Fruit fly (Drosophila melanogaster) whole organism, wandering third instar larva: Measurements from ENCODE around the gene Rint1.

Experiments
- Abd-B ChIP-seq: fragments of >200 bp; optimal IDR thresholded peaks from 2 replicates; lab custom pipeline; 2017; ENCODE audit warnings: missing biosample characterization, missing genetic modification characterization
- CG32264 ChIP-seq: fragments of 200-800 bp; sonication (Bioruptor generic); optimal IDR thresholded peaks from 2 replicates; lab custom pipeline; 2016; ENCODE audit warnings: missing biosample characterization, missing genetic modification characterization
- CG9705 ChIP-seq: fragments of 200-800 bp; sonication (Bioruptor generic); optimal IDR thresholded peaks from 2 replicates; lab custom pipeline; 2018; ENCODE audit warnings: missing biosample characterization, mild to moderate bottlenecking, missing genetic modification characterization
- CrebA ChIP-seq: fragments of 200-800 bp; sonication (Bioruptor generic); optimal IDR thresholded peaks from 2 replicates; lab custom pipeline; 2016; ENCODE audit warnings: missing biosample characterization, mild to moderate bottlenecking, missing genetic modification characterization, borderline replicate concordance
- Dfd ChIP-seq: fragments of >200 bp; optimal IDR thresholded peaks from 2 replicates; lab custom pipeline; 2017; ENCODE audit warnings: missing biosample characterization, missing genetic modification characterization
- Dif ChIP-seq: fragments of 200-275, 200-300 bp; sonication (Bioruptor generic); optimal IDR thresholded peaks from 2 replicates; lab custom pipeline; 2018; ENCODE audit warnings: missing biosample characterization, missing genetic modification characterization; ENCODE audit not compliant: partially characterized antibody
- GATAd ChIP-seq: sonication (Bioruptor generic); optimal IDR thresholded peaks from 2 replicates; lab custom pipeline; 2016; ENCODE audit warnings: missing biosample characterization, missing genetic modification characterization
- HLH106 ChIP-seq: fragments of 200-800 bp; optimal IDR thresholded peaks from 3 replicates; lab custom pipeline; 2019; ENCODE audit warnings: missing biosample characterization, mild to moderate bottlenecking, missing genetic modification characterization, moderate library complexity
- Hnf4 ChIP-seq: fragments of 200-800 bp; sonication (Bioruptor generic); optimal IDR thresholded peaks from 2 replicates; lab custom pipeline; 2016; ENCODE audit warnings: missing biosample characterization, mild to moderate bottlenecking, missing genetic modification characterization
- Hr78 ChIP-seq: fragments of >200 bp; optimal IDR thresholded peaks from 2 replicates; lab custom pipeline; 2017; ENCODE audit warnings: missing biosample characterization, missing genetic modification characterization
- Hr83 ChIP-seq: fragments of 200-300 bp; sonication (Bioruptor generic); optimal IDR thresholded peaks from 2 replicates; lab custom pipeline; 2016; ENCODE audit warnings: missing biosample characterization, mild to moderate bottlenecking, missing genetic modification characterization, moderate library complexity; ENCODE audit not compliant: poor library complexity, severe bottlenecking
- Jra ChIP-seq: sonication (Bioruptor generic); optimal IDR thresholded peaks from 2 replicates; lab custom pipeline; 2016; ENCODE audit warnings: missing biosample characterization, missing genetic modification characterization
- Mio ChIP-seq: sonication (Bioruptor generic); optimal IDR thresholded peaks from 2 replicates; lab custom pipeline; 2016; ENCODE audit warnings: missing biosample characterization, missing genetic modification characterization
- Myc ChIP-seq: fragments of >200 bp; optimal IDR thresholded peaks from 2 replicates; lab custom pipeline; 2017
- N ChIP-seq: fragments of >200 bp; optimal IDR thresholded peaks from 2 replicates; lab custom pipeline; 2018; ENCODE audit warnings: missing biosample characterization, missing external identifiers, missing genetic modification characterization
- OdsH ChIP-seq: fragments of 200-800 bp; sonication (Bioruptor generic); optimal IDR thresholded peaks from 2 replicates; lab custom pipeline; 2016; ENCODE audit warnings: missing biosample characterization, mild to moderate bottlenecking, missing genetic modification characterization
- Rel ChIP-seq, 2 experiments: fragments of 200-800 bp; sonication (Bioruptor generic) in 1 of 2; optimal IDR thresholded peaks; 2 replicates in 1 of 2; 3 replicates in 1 of 2; lab custom pipeline; 2016 to 2019; ENCODE audit warnings: mild to moderate bottlenecking in 2 of 2, missing biosample characterization in 2 of 2, missing genetic modification characterization in 2 of 2, moderate library complexity in 1 of 2
- Sp1 ChIP-seq: fragments of 200-800 bp; sonication (Bioruptor generic); optimal IDR thresholded peaks from 3 replicates; lab custom pipeline; 2019; ENCODE audit warnings: missing biosample characterization, mild to moderate bottlenecking, missing genetic modification characterization, moderate library complexity
- Vsx2 ChIP-seq: fragments of 200-300, 225-300 bp; sonication (Bioruptor generic); optimal IDR thresholded peaks from 2 replicates; lab custom pipeline; 2018; ENCODE audit warnings: missing biosample characterization, missing genetic modification characterization; ENCODE audit not compliant: partially characterized antibody
- br ChIP-seq: fragments of 200-800 bp; sonication (Bioruptor generic); optimal IDR thresholded peaks from 2 replicates; lab custom pipeline; 2016; ENCODE audit warnings: missing biosample characterization, missing genetic modification characterization
- brk ChIP-seq: fragments of 200-800 bp; sonication (Bioruptor generic); optimal IDR thresholded peaks from 2 replicates; lab custom pipeline; 2016; ENCODE audit warnings: missing biosample characterization, mild to moderate bottlenecking, missing genetic modification characterization
- dl ChIP-seq, 2 experiments: fragments of 175-275, 200-275 bp in 1 of 2; fragments of 200-275 bp in 1 of 2; sonication (Bioruptor generic); optimal IDR thresholded peaks; lab custom pipeline; 2018; ENCODE audit warnings: mild to moderate bottlenecking in 2 of 2, missing biosample characterization in 2 of 2, missing genetic modification characterization in 2 of 2, moderate library complexity in 2 of 2; ENCODE audit not compliant: partially characterized antibody in 2 of 2, insufficient read depth in 1 of 2
- dmrt93B ChIP-seq: fragments of 200-800 bp; sonication (Bioruptor generic); optimal IDR thresholded peaks from 2 replicates; lab custom pipeline; 2018; ENCODE audit warnings: missing biosample characterization, mild to moderate bottlenecking, missing genetic modification characterization
- dsf ChIP-seq: sonication (Bioruptor generic); optimal IDR thresholded peaks from 2 replicates; lab custom pipeline; 2016; ENCODE audit warnings: missing biosample characterization, missing genetic modification characterization, borderline replicate concordance
- ey ChIP-seq: fragments of 200-800 bp; sonication (Bioruptor generic); optimal IDR thresholded peaks from 2 replicates; lab custom pipeline; 2016; ENCODE audit warnings: missing biosample characterization, missing genetic modification characterization
- foxo ChIP-seq, 2 experiments: fragments of 200-800 bp; sonication (Bioruptor generic); optimal IDR thresholded peaks; 2 replicates in 1 of 2; 3 replicates in 1 of 2; lab custom pipeline; 2016 to 2017; ENCODE audit warnings: missing biosample characterization in 2 of 2, missing genetic modification characterization in 2 of 2
- fru ChIP-seq: fragments of 200-800 bp; sonication (Bioruptor generic); optimal IDR thresholded peaks from 3 replicates; lab custom pipeline; 2016; ENCODE audit warnings: missing biosample characterization, mild to moderate bottlenecking, missing genetic modification characterization
- h ChIP-seq: fragments of 200-800 bp; sonication (Bioruptor generic); optimal IDR thresholded peaks from 3 replicates; lab custom pipeline; 2016; ENCODE audit warnings: missing biosample characterization, mild to moderate bottlenecking, missing genetic modification characterization
- jim ChIP-seq: fragments of 175-275, 200-325 bp; sonication (Bioruptor generic); optimal IDR thresholded peaks from 2 replicates; lab custom pipeline; 2016; ENCODE audit warnings: missing biosample characterization, mild to moderate bottlenecking, missing genetic modification characterization
- lola ChIP-seq: fragments of >200 bp; optimal IDR thresholded peaks from 2 replicates; lab custom pipeline; 2017; ENCODE audit warnings: missing biosample characterization, missing genetic modification characterization
- pan ChIP-seq: fragments of >200 bp; optimal IDR thresholded peaks from 2 replicates; lab custom pipeline; 2017
- psq ChIP-seq: fragments of 200-800 bp; sonication (Bioruptor generic); optimal IDR thresholded peaks from 3 replicates; lab custom pipeline; 2017; ENCODE audit warnings: missing biosample characterization, mild to moderate bottlenecking, missing genetic modification characterization, moderate library complexity
- rgr ChIP-seq: fragments of 200-800 bp; sonication (Bioruptor generic); optimal IDR thresholded peaks from 3 replicates; lab custom pipeline; 2016; ENCODE audit warnings: missing biosample characterization, mild to moderate bottlenecking, missing genetic modification characterization
- sage ChIP-seq: fragments of 200-800 bp; sonication (Bioruptor generic); optimal IDR thresholded peaks from 2 replicates; lab custom pipeline; 2016; ENCODE audit warnings: missing biosample characterization, mild to moderate bottlenecking, missing genetic modification characterization
- sv ChIP-seq: fragments of 200-800 bp; sonication (Bioruptor generic); optimal IDR thresholded peaks from 3 replicates; lab custom pipeline; 2016; ENCODE audit warnings: missing biosample characterization, missing genetic modification characterization
- tai ChIP-seq: sonication (Bioruptor generic); optimal IDR thresholded peaks from 2 replicates; lab custom pipeline; 2016; ENCODE audit warnings: missing biosample characterization, missing genetic modification characterization
- usp ChIP-seq: fragments of >200 bp; optimal IDR thresholded peaks from 2 replicates; lab custom pipeline; 2017; ENCODE audit warnings: missing biosample characterization, missing genetic modification characterization
- woc ChIP-seq: sonication (Bioruptor generic); optimal IDR thresholded peaks from 2 replicates; lab custom pipeline; 2016; ENCODE audit warnings: missing biosample characterization, mild to moderate bottlenecking, missing genetic modification characterization

The Rint1 gene

dm6 chr3L:7326676-7327075 is 3.3 kb downstream of the Rint1 start:
- no peak for TF ChIP-seq woc
- no peak for TF ChIP-seq usp (GFP tag; lab: Kevin White, UChicago)
- no peak for TF ChIP-seq brk (GFP tag; lab: Kevin White, UChicago)
- TF ChIP-seq Abd-B = no peak
- no peak for TF ChIP-seq sv (GFP tag; lab: Kevin White, UChicago)
- TF ChIP-seq Sp1 (GFP tag; lab: Kevin White, UChicago) = no peak
- TF ChIP-seq Hnf4 (GFP tag; lab: Kevin White, UChicago) = no peak
- TF ChIP-seq Jra (GFP tag; lab: Kevin White, UChicago) = no peak
- TF ChIP-seq Mio (GFP tag; lab: Kevin White, UChicago) = no peak
- no peak for TF ChIP-seq Hr78 (GFP tag; lab: Kevin White, UChicago)
- no peak for TF ChIP-seq psq (GFP tag; lab: Kevin White, UChicago)
- TF ChIP-seq dsf (GFP tag; lab: Kevin White, UChicago) = no peak
- no peak for TF ChIP-seq ey (GFP tag; lab: Kevin White, UChicago)
- TF ChIP-seq tai (GFP tag; lab: Kevin White, UChicago) = no peak
- no peak for TF ChIP-seq N (GFP tag; lab: Kevin White, UChicago)

dm6 chr3L:7328567-7329253 is 5.3 kb downstream of the Rint1 start, which contains the start of the genes mrva, CG42307 and mus312:
TSS of gene mrva (minus strand) at chr3L:7328842.
TSS of gene CG42307 (plus strand) at chr3L:7329132.
TSS of gene mus312 (plus strand) at chr3L:7329132.
- no peak for TF ChIP-seq dsf (GFP tag; lab: Kevin White, UChicago)
- TF ChIP-seq Vsx2 (GFP tag; lab: Kevin White, UChicago) = peak; percentile 83
- TF ChIP-seq h (GFP tag; lab: Kevin White, UChicago) = no peak
- no peak for TF ChIP-seq GATAd (GFP tag; lab: Kevin White, UChicago)
- TF ChIP-seq brk (GFP tag; lab: Kevin White, UChicago) = no peak
- TF ChIP-seq N (GFP tag; lab: Kevin White, UChicago) = no peak
- no peak for TF ChIP-seq CG32264 (GFP tag; lab: Kevin White, UChicago)
- no peak for TF ChIP-seq fru (GFP tag; lab: Kevin White, UChicago)
- TF ChIP-seq Hr78 (GFP tag; lab: Kevin White, UChicago) = no peak
- no peak for TF ChIP-seq jim
- TF ChIP-seq Abd-B = no peak
- TF ChIP-seq Mio (GFP tag; lab: Kevin White, UChicago) = no peak
- peak; percentile 81 for TF ChIP-seq CG9705 (GFP tag; lab: Kevin White, UChicago)
- no peak for TF ChIP-seq Myc (lab: Kevin White, UChicago)
- TF ChIP-seq OdsH (GFP tag; lab: Kevin White, UChicago) = peak; percentile 73
- no peak for TF ChIP-seq sage (GFP tag; lab: Kevin White, UChicago)
- peak; percentile 78 for TF ChIP-seq sv (GFP tag; lab: Kevin White, UChicago)
- TF ChIP-seq woc = no peak
- no peak for TF ChIP-seq CrebA (GFP tag; lab: Kevin White, UChicago)
- TF ChIP-seq Rel (GFP tag; optimal IDR thresholded peaks at IDR 0.05; lab: Kevin White, UChicago) = no peak
- peak; percentile 77 for TF ChIP-seq Rel (tag; optimal IDR thresholded peaks at IDR 0.05; lab: Kevin White, UChicago)
- no peak for TF ChIP-seq tai (GFP tag; lab: Kevin White, UChicago)
- peak; percentile 90 for TF ChIP-seq Sp1 (GFP tag; lab: Kevin White, UChicago)
- no peak for TF ChIP-seq lola
- no peak for TF ChIP-seq Jra (GFP tag; lab: Kevin White, UChicago)
- TF ChIP-seq usp (GFP tag; lab: Kevin White, UChicago) = no peak
- no peak for TF ChIP-seq br (GFP tag; lab: Kevin White, UChicago)
- TF ChIP-seq dmrt93B (GFP tag; lab: Kevin White, UChicago) = no peak
- TF ChIP-seq psq (GFP tag; lab: Kevin White, UChicago) = peak; percentile 75
- no peak for TF ChIP-seq dl (GFP tag; optimal IDR thresholded peaks at IDR 0.05; lab: Kevin White, UChicago; ENCODE audit: insufficient read depth in 1 of 2, partially characterized antibody in 2 of 2)
- peak; percentile 47 for TF ChIP-seq ey (GFP tag; lab: Kevin White, UChicago)
- TF ChIP-seq Hnf4 (GFP tag; lab: Kevin White, UChicago) = no peak
- peak; percentile 94 for TF ChIP-seq HLH106
- TF ChIP-seq foxo (GFP tag; optimal IDR thresholded peaks at IDR 0.05; lab: Kevin White, UChicago) = peak in 1 of 2 experiments; percentile 87
- no peak for TF ChIP-seq Dif
- no peak for TF ChIP-seq pan (lab: Kevin White, UChicago)
- TF ChIP-seq rgr = peak; percentile 83
- TF ChIP-seq Hr83 = no peak
- TF ChIP-seq Dfd (GFP tag; lab: Kevin White, UChicago) = no peak
